Fruit fly (Drosophila melanogaster) whole organism, embryonic: ENCODE results near the gene CG7627.

Source experiments
- B-H1 ChIP-seq: fragments of 200-800 bp; sonication (Bioruptor generic); IDR thresholded peaks from 3 replicates; pipeline ENCODE4 v1.3.6; 2022; ENCODE audit warnings: missing biosample characterization, missing genetic modification characterization
- Bteb2 ChIP-seq: fragments of 200-800 bp; sonication (Bioruptor generic); optimal IDR thresholded peaks from 2 replicates; lab custom pipeline; 2016; ENCODE audit warnings: missing biosample characterization, missing genetic modification characterization
- CG10267 ChIP-seq: fragments of 200-800 bp; sonication (Bioruptor generic); optimal IDR thresholded peaks from 2 replicates; lab custom pipeline; 2018; ENCODE audit warnings: missing biosample characterization, mild to moderate bottlenecking, missing genetic modification characterization, moderate library complexity
- CG10431 ChIP-seq: fragments of 200-800 bp; sonication (Bioruptor generic); optimal IDR thresholded peaks from 3 replicates; lab custom pipeline; 2018; ENCODE audit warnings: missing biosample characterization, mild to moderate bottlenecking, missing genetic modification characterization
- CG11398 ChIP-seq: fragments of 200-800 bp; sonication (Bioruptor generic); optimal IDR thresholded peaks from 2 replicates; lab custom pipeline; 2016; ENCODE audit warnings: missing biosample characterization, missing genetic modification characterization
- CG11695 ChIP-seq: fragments of 200-800 bp; sonication (Bioruptor generic); IDR thresholded peaks from 3 replicates; pipeline ENCODE4 v1.3.6; 2022; ENCODE audit warnings: missing biosample characterization, missing genetic modification characterization
- CG12071 ChIP-seq: fragments of 200-800 bp; sonication (Bioruptor generic); optimal IDR thresholded peaks from 3 replicates; lab custom pipeline; 2018; ENCODE audit warnings: missing biosample characterization, mild to moderate bottlenecking, missing genetic modification characterization
- CG12219 ChIP-seq: fragments of 200-800 bp; sonication (Bioruptor generic); optimal IDR thresholded peaks from 3 replicates; lab custom pipeline; 2018; ENCODE audit warnings: missing biosample characterization, mild to moderate bottlenecking, missing genetic modification characterization
- CG12236 ChIP-seq: fragments of 200-800 bp; sonication (Bioruptor generic); optimal IDR thresholded peaks from 2 replicates; lab custom pipeline; 2016; ENCODE audit warnings: missing biosample characterization, missing genetic modification characterization
- CG15696 ChIP-seq: fragments of 200-800 bp; sonication (Bioruptor generic); optimal IDR thresholded peaks from 2 replicates; lab custom pipeline; 2019; ENCODE audit warnings: missing biosample characterization, mild to moderate bottlenecking, missing genetic modification characterization, moderate library complexity
- CG18011 ChIP-seq: fragments of 200-800 bp; sonication (Bioruptor generic); optimal IDR thresholded peaks from 2 replicates; lab custom pipeline; 2017; ENCODE audit warnings: missing biosample characterization, missing genetic modification characterization, mild to moderate bottlenecking, moderate library complexity, missing genotype
- CG2712 ChIP-seq: fragments of 200-800 bp; optimal IDR thresholded peaks from 3 replicates; lab custom pipeline; 2019; ENCODE audit warnings: missing biosample characterization, mild to moderate bottlenecking, missing genetic modification characterization, moderate library complexity
- CG3847 ChIP-seq: fragments of 200-800 bp; sonication (Bioruptor generic); IDR thresholded peaks from 2 replicates; pipeline ENCODE4 v1.3.6; 2022; ENCODE audit warnings: missing biosample characterization, missing genetic modification characterization
- CG42726 ChIP-seq: fragments of 200-800 bp; sonication (Bioruptor generic); IDR thresholded peaks from 2 replicates; pipeline ENCODE4 v1.3.6; 2022; ENCODE audit warnings: missing biosample characterization, missing genetic modification characterization; ENCODE audit not compliant: partially characterized antibody
- CG43689 ChIP-seq: fragments of 200-800 bp; sonication (Bioruptor generic); IDR thresholded peaks from 2 replicates; pipeline ENCODE4 v1.3.6; 2022; ENCODE audit warnings: missing biosample characterization, missing genetic modification characterization
- CG4820 ChIP-seq: fragments of 200-800 bp; sonication (Bioruptor generic); optimal IDR thresholded peaks from 3 replicates; lab custom pipeline; 2016; ENCODE audit warnings: missing biosample characterization, missing genetic modification characterization
- CG7372 ChIP-seq: fragments of 200-800 bp; sonication (Bioruptor generic); IDR thresholded peaks from 2 replicates; pipeline ENCODE4 v1.3.6; 2022; ENCODE audit warnings: missing biosample characterization, missing genetic modification characterization
- CG7963 ChIP-seq: fragments of 200-800 bp; sonication (Bioruptor generic); IDR thresholded peaks from 3 replicates; pipeline ENCODE4 v1.3.6; 2022; ENCODE audit warnings: missing biosample characterization, missing genetic modification characterization; ENCODE audit not compliant: partially characterized antibody
- CG9727 ChIP-seq: fragments of 200-800 bp; sonication (Bioruptor generic); optimal IDR thresholded peaks from 3 replicates; lab custom pipeline; 2017; ENCODE audit warnings: missing biosample characterization, mild to moderate bottlenecking, missing genetic modification characterization
- Elba2 ChIP-seq: fragments of 200-800 bp; sonication (Bioruptor generic); optimal IDR thresholded peaks from 3 replicates; lab custom pipeline; 2016; ENCODE audit warnings: missing biosample characterization, missing genetic modification characterization
- HmgD ChIP-seq: fragments of 200-800 bp; sonication (Bioruptor generic); optimal IDR thresholded peaks from 3 replicates; lab custom pipeline; 2016; ENCODE audit warnings: missing biosample characterization, missing genetic modification characterization
- Hmx ChIP-seq: fragments of 200-800 bp; sonication (Bioruptor generic); optimal IDR thresholded peaks from 2 replicates; lab custom pipeline; 2016; ENCODE audit warnings: missing biosample characterization, missing genetic modification characterization
- Mad ChIP-seq: fragments of 200-800 bp; sonication (Bioruptor generic); optimal IDR thresholded peaks from 2 replicates; lab custom pipeline; 2016; ENCODE audit warnings: missing biosample characterization, missing genetic modification characterization
- Oli ChIP-seq: fragments of 200-800 bp; sonication (Bioruptor generic); optimal IDR thresholded peaks from 2 replicates; lab custom pipeline; 2018; ENCODE audit warnings: missing biosample characterization, mild to moderate bottlenecking, missing genetic modification characterization, moderate library complexity
- PHDP ChIP-seq: fragments of 200-800 bp; sonication (Bioruptor generic); optimal IDR thresholded peaks from 3 replicates; lab custom pipeline; 2018; ENCODE audit warnings: missing biosample characterization, mild to moderate bottlenecking, missing genetic modification characterization, moderate library complexity
- Sry-β ChIP-seq: fragments of 200-800 bp; sonication (Bioruptor generic); optimal IDR thresholded peaks from 2 replicates; lab custom pipeline; 2018; ENCODE audit warnings: missing biosample characterization, mild to moderate bottlenecking, missing genetic modification characterization, moderate library complexity
- Ssrp ChIP-seq: fragments of 200-800 bp; sonication (Bioruptor generic); optimal IDR thresholded peaks from 2 replicates; lab custom pipeline; 2018; ENCODE audit warnings: missing biosample characterization, mild to moderate bottlenecking, missing genetic modification characterization, moderate library complexity
- al ChIP-seq: fragments of 200-800 bp; sonication (Bioruptor generic); IDR thresholded peaks from 2 replicates; pipeline ENCODE4 v1.3.6; 2022; ENCODE audit warnings: missing biosample characterization, missing genetic modification characterization
- az2 ChIP-seq: fragments of 200-800 bp; sonication (Bioruptor generic); optimal IDR thresholded peaks from 3 replicates; lab custom pipeline; 2016; ENCODE audit warnings: missing biosample characterization, missing genetic modification characterization
- bcd ChIP-seq: fragments of 200-800 bp; sonication (Bioruptor generic); optimal IDR thresholded peaks from 2 replicates; lab custom pipeline; 2017; ENCODE audit warnings: missing biosample characterization, mild to moderate bottlenecking, missing genetic modification characterization
- corto ChIP-seq: fragments of 200-800 bp; sonication (Bioruptor generic); optimal IDR thresholded peaks from 2 replicates; lab custom pipeline; 2016; ENCODE audit warnings: missing biosample characterization, mild to moderate bottlenecking, missing genetic modification characterization, moderate library complexity
- crol ChIP-seq: fragments of 200-800 bp; sonication (Bioruptor generic); IDR thresholded peaks from 2 replicates; pipeline ENCODE4 v1.3.6; 2022; ENCODE audit warnings: missing biosample characterization, missing genetic modification characterization
- dm ChIP-seq: fragments of 200-800 bp; sonication (Bioruptor generic); optimal IDR thresholded peaks from 3 replicates; lab custom pipeline; 2016; ENCODE audit warnings: missing biosample characterization, missing genetic modification characterization
- dmrt11E ChIP-seq: fragments of 200-800 bp; sonication (Bioruptor generic); optimal IDR thresholded peaks from 3 replicates; lab custom pipeline; 2018; ENCODE audit warnings: missing biosample characterization, mild to moderate bottlenecking, missing genetic modification characterization, moderate library complexity
- dmrt99B ChIP-seq: fragments of 200-800 bp; sonication (Bioruptor generic); optimal IDR thresholded peaks from 2 replicates; lab custom pipeline; 2018; ENCODE audit warnings: missing biosample characterization, mild to moderate bottlenecking, missing genetic modification characterization, moderate library complexity
- eve ChIP-seq, 2 experiments: fragments of >200 bp; optimal IDR thresholded peaks; 2 replicates each; lab custom pipeline; 2017; ENCODE audit warnings: missing biosample characterization in 2 of 2, missing genetic modification characterization in 2 of 2
- exex ChIP-seq: fragments of 200-800 bp; sonication (Bioruptor generic); optimal IDR thresholded peaks from 4 replicates; lab custom pipeline; 2018; ENCODE audit warnings: missing biosample characterization, mild to moderate bottlenecking, missing genetic modification characterization, moderate library complexity
- fru ChIP-seq: fragments of >200 bp; optimal IDR thresholded peaks from 2 replicates; lab custom pipeline; 2017
- grau ChIP-seq: fragments of 200-800 bp; optimal IDR thresholded peaks from 3 replicates; lab custom pipeline; 2019; ENCODE audit warnings: missing biosample characterization, mild to moderate bottlenecking, missing genetic modification characterization, moderate library complexity
- hbn ChIP-seq: fragments of 200-800 bp; sonication (Bioruptor generic); IDR thresholded peaks from 2 replicates; pipeline ENCODE4 v1.3.6; 2022; ENCODE audit warnings: missing biosample characterization, missing genetic modification characterization; ENCODE audit not compliant: partially characterized antibody
- lab ChIP-seq: fragments of 200-800 bp; sonication (Bioruptor generic); optimal IDR thresholded peaks from 3 replicates; lab custom pipeline; 2017; ENCODE audit warnings: missing biosample characterization, missing genetic modification characterization, mild to moderate bottlenecking, moderate library complexity, missing genetic modification reagents
- nerfin-1 ChIP-seq: fragments of 200-800 bp; sonication (Bioruptor generic); optimal IDR thresholded peaks from 3 replicates; lab custom pipeline; 2019; ENCODE audit warnings: missing biosample characterization, mild to moderate bottlenecking, missing genetic modification characterization, moderate library complexity
- onecut ChIP-seq: fragments of 200-800 bp; sonication (Bioruptor generic); IDR thresholded peaks from 2 replicates; pipeline ENCODE4 v1.3.6; 2022; ENCODE audit warnings: missing biosample characterization, missing genetic modification characterization
- pros ChIP-seq: fragments of 200-800 bp; sonication (Bioruptor generic); optimal IDR thresholded peaks from 3 replicates; lab custom pipeline; 2019; ENCODE audit warnings: missing biosample characterization, mild to moderate bottlenecking, missing genetic modification characterization, moderate library complexity
- psq ChIP-seq: fragments of 200-800 bp; sonication (Bioruptor generic); optimal IDR thresholded peaks from 2 replicates; lab custom pipeline; 2017; ENCODE audit warnings: missing biosample characterization, missing genetic modification characterization
- salm ChIP-seq: fragments of 200-800 bp; sonication (Bioruptor generic); optimal IDR thresholded peaks from 2 replicates; lab custom pipeline; 2018; ENCODE audit warnings: missing biosample characterization, mild to moderate bottlenecking, missing genetic modification characterization
- sc ChIP-seq, 3 experiments: fragments of >200 bp in 2 of 3; fragments of 200-800 bp in 1 of 3; sonication (Bioruptor generic) in 1 of 3; optimal IDR thresholded peaks; 2 replicates in 2 of 3; 3 replicates in 1 of 3; lab custom pipeline; 2017; ENCODE audit warnings: mild to moderate bottlenecking in 1 of 3, missing biosample characterization in 1 of 3, missing genetic modification characterization in 1 of 3, missing genetic modification reagents in 1 of 3
- sima ChIP-seq: fragments of 200-800 bp; sonication (Bioruptor generic); optimal IDR thresholded peaks from 2 replicates; lab custom pipeline; 2016; ENCODE audit warnings: missing biosample characterization, missing genetic modification characterization
- ssp ChIP-seq: fragments of 200-800 bp; sonication (Bioruptor generic); IDR thresholded peaks from 2 replicates; pipeline ENCODE4 v1.3.6; 2022; ENCODE audit warnings: missing biosample characterization, missing genetic modification characterization
- tin ChIP-seq: fragments of 200-800 bp; sonication (Bioruptor generic); optimal IDR thresholded peaks from 3 replicates; lab custom pipeline; 2016; ENCODE audit warnings: missing biosample characterization, missing genetic modification characterization

CG7627 gene

dm6 chr2L:8376717-8377116 lies 14.4 kb upstream of the CG7627 start, which contains the start of the genes CG13390 and CG17294 (continued):
- TF ChIP-seq az2 (GFP tag; lab: Kevin White, UChicago) (peak; percentile 99), Oli (tag; lab: Kevin White, UChicago) (peak; percentile 100), B-H1 (GFP tag; lab: Robert Waterston, UW) (peak; percentile 99), exex (peak; percentile 98), Bteb2 (GFP tag; lab: Kevin White, UChicago) (peak; percentile 98), CG2712 (tag; lab: Kevin White, UChicago) (peak; percentile 100), CG15696 (tag; lab: Kevin White, UChicago) (peak; percentile 99), CG10431 (GFP tag; lab: Kevin White, UChicago) (peak; percentile 97), CG18011 (GFP tag; lab: Kevin White, UChicago) (peak; percentile 92), PHDP (peak; percentile 100), crol (GFP tag; lab: Robert Waterston, UW) (peak; percentile 92), eve (GFP tag; optimal IDR thresholded peaks at IDR 0.05; lab: Kevin White, UChicago) (no peak), fru (lab: Kevin White, UChicago) (no peak), CG12236 (GFP tag; lab: Kevin White, UChicago) (peak; percentile 85), CG3847 (GFP tag; lab: Robert Waterston, UW) (peak; percentile 100), lab (GFP tag; lab: Kevin White, UChicago) (peak; percentile 100), corto (GFP tag; lab: Kevin White, UChicago) (peak; percentile 99), grau (tag; lab: Kevin White, UChicago) (peak; percentile 99), CG43689 (GFP tag; lab: Robert Waterston, UW) (peak; percentile 99), ssp (GFP tag; lab: Robert Waterston, UW) (peak; percentile 96), Elba2 (GFP tag; lab: Kevin White, UChicago) (peak; percentile 82), al (GFP tag; lab: Robert Waterston, UW) (peak; percentile 100), Sry-β (GFP tag; lab: Kevin White, UChicago) (peak; percentile 76), sima (GFP tag; lab: Kevin White, UChicago) (peak; percentile 89), dmrt99B (peak; percentile 100), Mad (GFP tag; lab: Kevin White, UChicago) (peak; percentile 96), CG12219 (peak; percentile 99), CG7372 (GFP tag; lab: Robert Waterston, UW) (peak; percentile 100), CG7963 (GFP tag; lab: Robert Waterston, UW) (peak; percentile 58), CG10267 (peak; percentile 98), CG11398 (GFP tag; lab: Kevin White, UChicago) (peak; percentile 78), salm (tag; lab: Kevin White, UChicago) (peak; percentile 99), dmrt11E (peak; percentile 99), CG4820 (GFP tag; lab: Kevin White, UChicago) (peak; percentile 98), psq (peak; percentile 97), onecut (GFP tag; lab: Robert Waterston, UW) (peak; percentile 99), dm (GFP tag; lab: Kevin White, UChicago) (peak; percentile 87), CG12071 (peak; percentile 99), CG11695 (GFP tag; lab: Robert Waterston, UW) (peak; percentile 100), CG9727 (peak; percentile 99), Ssrp (peak; percentile 100), tin (GFP tag; lab: Kevin White, UChicago) (peak; percentile 99), pros (GFP tag; lab: Kevin White, UChicago) (peak; percentile 89), sc (optimal IDR thresholded peaks at IDR 0.05; lab: Kevin White, UChicago) (no peak), sc (GFP tag; optimal IDR thresholded peaks at IDR 0.05; lab: Kevin White, UChicago) (peak; percentile 99), HmgD (GFP tag; lab: Kevin White, UChicago) (peak; percentile 10), Hmx (GFP tag; lab: Kevin White, UChicago) (peak; percentile 85), nerfin-1 (peak; percentile 99), CG42726 (GFP tag; lab: Robert Waterston, UW) (peak; percentile 63), bcd (GFP tag; lab: Kevin White, UChicago) (peak; percentile 99), hbn (peak; percentile 70; the same call in 1 of the 2 replicates)
